Fruit fly (Drosophila melanogaster): ENCODE data around the gene CG12877.

Gene CG12877

dm6 chr3R:27706581-27707181, at the start of gene CG12877, which contains the start of gene CROT (continued):
- peak; percentile 28 for TF ChIP-seq Myb (GFP tag; optimal IDR thresholded peaks at IDR 0.05)
- peak; percentile 56 for TF ChIP-seq jing (GFP tag; optimal IDR thresholded peaks at IDR 0.05)
- peak; percentile 2 for TF ChIP-seq bab2 (GFP tag; optimal IDR thresholded peaks at IDR 0.05)
- no peak for TF ChIP-seq CG43689 (GFP tag; IDR thresholded peaks at IDR 0.05)
- TF ChIP-seq CG18764 (GFP tag; optimal IDR thresholded peaks at IDR 0.05), result peak; percentile 58
- peak; percentile 82 for TF ChIP-seq cato (GFP tag; optimal IDR thresholded peaks at IDR 0.05; ENCODE audit: borderline replicate concordance)
- peak; percentile 65 for TF ChIP-seq Dek (tag; optimal IDR thresholded peaks at IDR 0.05)
- TF ChIP-seq gsb-n (tag; optimal IDR thresholded peaks at IDR 0.05), result peak; percentile 77
- no peak for TF ChIP-seq Lim3 (GFP tag; IDR thresholded peaks at IDR 0.05)
- peak; percentile 84 for TF ChIP-seq CG9932 (GFP tag; IDR thresholded peaks at IDR 0.05)
- peak; percentile 62 for TF ChIP-seq BEAF-32 (GFP tag; optimal IDR thresholded peaks at IDR 0.05)
- peak; percentile 64 for TF ChIP-seq CG17359 (tag; optimal IDR thresholded peaks at IDR 0.05)
- peak; percentile 25 for TF ChIP-seq CG3838 (GFP tag; optimal IDR thresholded peaks at IDR 0.05)
- peak; percentile 81 for TF ChIP-seq sd (tag; optimal IDR thresholded peaks at IDR 0.05)
- peak; percentile 72 for TF ChIP-seq CG15601 (tag; optimal IDR thresholded peaks at IDR 0.05)
- peak; percentile 73; the same call in 1 of the 2 replicates for TF ChIP-seq CG14014 (GFP tag; IDR thresholded peaks at IDR 0.05)
- peak; percentile 8 for TF ChIP-seq Jarid2 (GFP tag; optimal IDR thresholded peaks at IDR 0.05)
- TF ChIP-seq hth (optimal IDR thresholded peaks at IDR 0.05), result no peak
- TF ChIP-seq dimm (GFP tag; IDR thresholded peaks at IDR 0.05), result peak; percentile 29; the same call in 1 of the 2 replicates
- no peak for TF ChIP-seq Kr (GFP tag; optimal IDR thresholded peaks at IDR 0.05)
- TF ChIP-seq lilli (GFP tag; optimal IDR thresholded peaks at IDR 0.05), result peak; percentile 86
- TF ChIP-seq CG6272 (GFP tag; IDR thresholded peaks at IDR 0.05), result peak; percentile 77
- TF ChIP-seq CG7963 (GFP tag; IDR thresholded peaks at IDR 0.05; ENCODE audit: partially characterized antibody), result no peak
- no peak for TF ChIP-seq Hey (tag; optimal IDR thresholded peaks at IDR 0.05)
- no peak for TF ChIP-seq CG7745 (tag; optimal IDR thresholded peaks at IDR 0.05)
- TF ChIP-seq prd (optimal IDR thresholded peaks at IDR 0.05), result no peak
- peak; percentile 82; the same call in 2 of the 3 replicates for TF ChIP-seq prd (GFP tag; IDR thresholded peaks at IDR 0.05)
- TF ChIP-seq CG4424 (GFP tag; optimal IDR thresholded peaks at IDR 0.05), result peak; percentile 73
- TF ChIP-seq Hr3 (GFP tag; optimal IDR thresholded peaks at IDR 0.05), result peak; percentile 89
- no peak for TF ChIP-seq abd-A (tag; optimal IDR thresholded peaks at IDR 0.05)
- peak; percentile 81 for TF ChIP-seq twi (tag; optimal IDR thresholded peaks at IDR 0.05)
- TF ChIP-seq Antp (GFP tag; optimal IDR thresholded peaks at IDR 0.05), result peak; percentile 35
- no peak for TF ChIP-seq bbx (GFP tag; IDR thresholded peaks at IDR 0.05; ENCODE audit: partially characterized antibody)
- TF ChIP-seq disco-r (GFP tag; optimal IDR thresholded peaks at IDR 0.05), result no peak
- TF ChIP-seq CG32772 (GFP tag; IDR thresholded peaks at IDR 0.05), result peak; percentile 80
- peak; percentile 17 for TF ChIP-seq CG8944 (GFP tag; optimal IDR thresholded peaks at IDR 0.05)
- peak; percentile 89 for TF ChIP-seq CG13775 (GFP tag; optimal IDR thresholded peaks at IDR 0.05)
- peak; percentile 78 for TF ChIP-seq unpg (GFP tag; optimal IDR thresholded peaks at IDR 0.05)
- peak; percentile 30 for TF ChIP-seq CG7786 (GFP tag; optimal IDR thresholded peaks at IDR 0.05)
- TF ChIP-seq phol (tag; optimal IDR thresholded peaks at IDR 0.05), result peak; percentile 89
- no peak for TF ChIP-seq gfzf (GFP tag; optimal IDR thresholded peaks at IDR 0.05)
- TF ChIP-seq Ets97D (GFP tag; optimal IDR thresholded peaks at IDR 0.05), result peak; percentile 4
- TF ChIP-seq B-H1 (GFP tag; IDR thresholded peaks at IDR 0.05), result peak; percentile 28; the same call in 1 of the 3 replicates
- TF ChIP-seq CG2202 (tag; optimal IDR thresholded peaks at IDR 0.05), result peak; percentile 59
- no peak for TF ChIP-seq CG10565 (GFP tag; optimal IDR thresholded peaks at IDR 0.05)
- peak; percentile 58 for TF ChIP-seq CG34376 (GFP tag; optimal IDR thresholded peaks at IDR 0.05)
- TF ChIP-seq dm (GFP tag; optimal IDR thresholded peaks at IDR 0.05), result peak; percentile 27
- peak; percentile 22 for TF ChIP-seq Atf3 (GFP tag; optimal IDR thresholded peaks at IDR 0.05)
- peak; percentile 61 for TF ChIP-seq CG33557 (GFP tag; optimal IDR thresholded peaks at IDR 0.05)
- TF ChIP-seq ro (GFP tag; IDR thresholded peaks at IDR 0.05), result no peak

Measured in whole organism, embryonic.